Worm (Caenorhabditis elegans): Measurements from ENCODE around the gene F54F7.14.

ce11 chrX:11823704-11824103 lies 27.0 kb upstream of the F54F7.14 start, which contains the start of gene tag-241:
- TF ChIP-seq daf-12 (tag; optimal IDR thresholded peaks at IDR 0.05), result no peak
- no peak for TF ChIP-seq nhr-25 (tag; optimal IDR thresholded peaks at IDR 0.05)
- no peak for TF ChIP-seq nhr-28 (tag; optimal IDR thresholded peaks at IDR 0.05)
